Fruit fly (Drosophila melanogaster): Measurements from ENCODE around the gene Ndf.

DNA sequence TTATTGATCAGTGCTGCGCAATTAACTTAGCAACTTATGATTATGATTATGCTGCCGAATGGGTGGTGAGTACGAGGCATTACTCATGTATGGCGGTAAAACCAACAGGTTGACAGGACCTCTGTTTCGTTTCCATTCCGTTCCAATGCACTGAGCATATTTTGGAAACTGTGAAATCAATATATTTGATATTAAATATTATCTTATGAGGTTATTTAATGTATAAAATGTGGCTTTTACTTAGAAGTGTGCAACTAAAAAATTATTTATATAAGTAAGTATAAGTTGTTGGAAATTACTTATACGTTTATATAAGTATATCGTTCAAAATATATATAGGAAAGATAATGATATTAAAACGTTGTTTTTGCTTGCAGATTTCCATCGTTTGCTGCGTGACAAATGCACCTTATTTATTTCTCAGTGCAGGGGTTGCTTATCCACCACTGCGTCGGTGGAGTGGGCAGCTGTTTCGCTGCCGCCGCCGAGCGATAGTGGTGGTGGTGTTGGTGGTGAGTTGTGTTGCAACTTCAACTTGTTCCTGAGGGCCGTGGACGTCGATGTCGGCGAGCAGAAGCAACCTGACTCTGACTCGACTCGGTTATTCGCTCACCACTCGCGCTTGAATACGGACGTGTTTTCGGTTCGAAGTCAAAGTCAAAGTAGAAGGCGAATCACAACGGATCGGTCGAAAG lies 19.4 kb upstream of the Ndf start, which contains the start of gene bib:
- no peak for TF ChIP-seq pan (optimal IDR thresholded peaks at IDR 0.05)
- no peak for TF ChIP-seq EcR (GFP tag; optimal IDR thresholded peaks at IDR 0.05)
- TF ChIP-seq psq (optimal IDR thresholded peaks at IDR 0.05) = no peak
- no peak for TF ChIP-seq usp (GFP tag; optimal IDR thresholded peaks at IDR 0.05)
- TF ChIP-seq CG8478 (optimal IDR thresholded peaks at IDR 0.05) = no peak
- TF ChIP-seq Dll (optimal IDR thresholded peaks at IDR 0.05) = no peak

Data from whole organism.